Comparison of ENCODE assay signal across 1 fruit fly cellular context in the genomic region with DNA sequence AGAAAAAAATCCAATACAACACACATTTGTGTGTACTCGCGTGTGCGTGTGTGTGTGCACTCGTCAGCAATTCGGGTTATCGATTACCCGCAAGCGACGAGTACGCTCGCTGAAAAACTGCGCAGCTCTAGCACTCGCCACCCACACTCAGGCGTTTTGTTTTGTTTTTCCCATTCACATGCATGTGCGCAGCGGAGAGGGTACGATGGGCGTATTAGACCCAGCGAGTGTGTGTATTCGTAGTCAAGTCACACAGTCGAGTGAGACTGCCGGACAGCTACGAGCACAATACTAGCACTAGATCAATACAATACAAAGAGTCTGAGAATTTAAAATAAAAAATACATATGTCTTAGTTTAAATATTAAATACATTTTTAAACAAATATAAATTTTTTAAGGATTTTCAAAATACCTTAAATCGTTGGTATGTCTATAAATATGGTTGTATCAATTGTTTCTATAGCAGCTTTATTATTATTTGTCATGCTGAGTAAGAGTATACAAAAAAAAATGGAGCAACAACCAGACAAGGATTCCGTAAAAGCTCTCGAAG.
TF ChIP-seq lines count a peak whose summit lies in the region.

A gene (minus strand): TSS at position 37 of the 555 bp plus-strand sequence.
A gene (plus strand): TSS at position 306 of the 555 bp plus-strand sequence.

TF ChIP-seq in whole organism, embryonic, 481 proteins besides CTCF, POLR2A, EP300 and RAD21 (continued from another document and continues in another):
- peak; percentile 85 for TF ChIP-seq CG3281 (GFP tag; optimal IDR thresholded peaks at IDR 0.05; lab: Kevin White, UChicago)
- peak; percentile 81 for TF ChIP-seq CG6765 (GFP tag; optimal IDR thresholded peaks at IDR 0.05; lab: Kevin White, UChicago)
- TF ChIP-seq CG8359 (GFP tag; optimal IDR thresholded peaks at IDR 0.05; lab: Kevin White, UChicago; ENCODE audit: borderline replicate concordance), result peak; percentile 25
- TF ChIP-seq vfl (GFP tag; optimal IDR thresholded peaks at IDR 0.05; lab: Kevin White, UChicago), result peak; percentile 87
- TF ChIP-seq CG3838 (GFP tag; optimal IDR thresholded peaks at IDR 0.05; lab: Kevin White, UChicago), result peak; percentile 71
- peak; percentile 69 for TF ChIP-seq CG34376 (GFP tag; optimal IDR thresholded peaks at IDR 0.05; lab: Kevin White, UChicago)
- TF ChIP-seq CG13894 (tag; optimal IDR thresholded peaks at IDR 0.05; lab: Kevin White, UChicago), result peak; percentile 84
- peak; percentile 92 for TF ChIP-seq klu (GFP tag; IDR thresholded peaks at IDR 0.05; lab: Robert Waterston, UW)
- no peak for TF ChIP-seq yki (optimal IDR thresholded peaks at IDR 0.05; lab: Kevin White, UChicago)
- TF ChIP-seq dati (GFP tag; IDR thresholded peaks at IDR 0.05; lab: Robert Waterston, UW), result peak; percentile 57; the same call in 1 of the 2 replicates
- peak; percentile 57; the same call in 1 of the 2 replicates for TF ChIP-seq unc-4 (GFP tag; IDR thresholded peaks at IDR 0.05; lab: Robert Waterston, UW; ENCODE audit: partially characterized antibody)
- peak; percentile 73 for TF ChIP-seq CG15601 (tag; optimal IDR thresholded peaks at IDR 0.05; lab: Kevin White, UChicago)
- peak; percentile 85 for TF ChIP-seq CG32772 (GFP tag; IDR thresholded peaks at IDR 0.05; lab: Robert Waterston, UW)
- TF ChIP-seq Adf1 (GFP tag; IDR thresholded peaks at IDR 0.05; lab: Robert Waterston, UW), result peak; percentile 80
- peak; percentile 89 for TF ChIP-seq Mrtf (GFP tag; IDR thresholded peaks at IDR 0.05; lab: Robert Waterston, UW)
- TF ChIP-seq Tbp (GFP tag; optimal IDR thresholded peaks at IDR 0.05; lab: Kevin White, UChicago), result no peak
- peak; percentile 91 for TF ChIP-seq NfI (GFP tag; optimal IDR thresholded peaks at IDR 0.05; lab: Kevin White, UChicago)
- peak; percentile 70 for TF ChIP-seq Jarid2 (GFP tag; optimal IDR thresholded peaks at IDR 0.05; lab: Kevin White, UChicago)
- TF ChIP-seq Asciz (GFP tag; optimal IDR thresholded peaks at IDR 0.05; lab: Kevin White, UChicago), result peak; percentile 80
- TF ChIP-seq zfh1 (GFP tag; IDR thresholded peaks at IDR 0.05; lab: Robert Waterston, UW), result peak; percentile 93
- peak; percentile 45 for TF ChIP-seq NC2α (GFP tag; optimal IDR thresholded peaks at IDR 0.05; lab: Kevin White, UChicago)
- peak; percentile 69 for TF ChIP-seq Nf-YB (GFP tag; optimal IDR thresholded peaks at IDR 0.05; lab: Kevin White, UChicago)
- peak; percentile 87 for TF ChIP-seq stc (GFP tag; IDR thresholded peaks at IDR 0.05; lab: Robert Waterston, UW)
- peak; percentile 80 for TF ChIP-seq pum (GFP tag; optimal IDR thresholded peaks at IDR 0.05; lab: Kevin White, UChicago)
- TF ChIP-seq pnt (GFP tag; optimal IDR thresholded peaks at IDR 0.05; lab: Kevin White, UChicago), result peak; percentile 83
- peak; percentile 72 for TF ChIP-seq Nf-YC (tag; optimal IDR thresholded peaks at IDR 0.05; lab: Kevin White, UChicago)
- no peak for TF ChIP-seq exex (tag; optimal IDR thresholded peaks at IDR 0.05; lab: Kevin White, UChicago)
- peak; percentile 90 for TF ChIP-seq CG8924 (tag; optimal IDR thresholded peaks at IDR 0.05; lab: Kevin White, UChicago)
- TF ChIP-seq YL-1 (GFP tag; optimal IDR thresholded peaks at IDR 0.05; lab: Kevin White, UChicago), result peak; percentile 95
- TF ChIP-seq gem (tag; optimal IDR thresholded peaks at IDR 0.05; lab: Kevin White, UChicago), result peak; percentile 90
- TF ChIP-seq tx (GFP tag; optimal IDR thresholded peaks at IDR 0.05; lab: Kevin White, UChicago), result peak; percentile 77
- TF ChIP-seq pzg (GFP tag; optimal IDR thresholded peaks at IDR 0.05; lab: Kevin White, UChicago), result peak; percentile 81
- peak; percentile 91 for TF ChIP-seq CG3847 (GFP tag; IDR thresholded peaks at IDR 0.05; lab: Robert Waterston, UW)
- no peak for TF ChIP-seq gt (GFP tag; IDR thresholded peaks at IDR 0.05; lab: Robert Waterston, UW)
- TF ChIP-seq nerfin-1 (tag; optimal IDR thresholded peaks at IDR 0.05; lab: Kevin White, UChicago), result peak; percentile 58
- no peak for TF ChIP-seq cad (GFP tag; optimal IDR thresholded peaks at IDR 0.05; lab: Kevin White, UChicago)
- TF ChIP-seq CG9817 (tag; optimal IDR thresholded peaks at IDR 0.05; lab: Kevin White, UChicago), result peak; percentile 80
- peak; percentile 90 for TF ChIP-seq Dek (tag; optimal IDR thresholded peaks at IDR 0.05; lab: Kevin White, UChicago)
- peak; percentile 84 for TF ChIP-seq HHEX (GFP tag; optimal IDR thresholded peaks at IDR 0.05; lab: Kevin White, UChicago)
- TF ChIP-seq chinmo (GFP tag; IDR thresholded peaks at IDR 0.05; lab: Robert Waterston, UW; ENCODE audit: partially characterized antibody), result peak; percentile 98
- TF ChIP-seq Eip74EF (GFP tag; optimal IDR thresholded peaks at IDR 0.05; lab: Kevin White, UChicago), result no peak
- peak; percentile 69 for TF ChIP-seq Lim3 (GFP tag; IDR thresholded peaks at IDR 0.05; lab: Robert Waterston, UW)
- peak; percentile 89 for TF ChIP-seq C15 (GFP tag; IDR thresholded peaks at IDR 0.05; lab: Robert Waterston, UW)
- TF ChIP-seq ssp (GFP tag; IDR thresholded peaks at IDR 0.05; lab: Robert Waterston, UW), result peak; percentile 60
- TF ChIP-seq CG17568 (GFP tag; optimal IDR thresholded peaks at IDR 0.05; lab: Kevin White, UChicago), result no peak
- TF ChIP-seq ase (GFP tag; IDR thresholded peaks at IDR 0.05; lab: Robert Waterston, UW), result peak; percentile 92
- peak; percentile 88 for TF ChIP-seq Aef1 (GFP tag; IDR thresholded peaks at IDR 0.05; lab: Robert Waterston, UW)
- no peak; the same call in 1 of the 2 replicates for TF ChIP-seq GATAe (GFP tag; conservative IDR thresholded peaks at IDR 0.05; lab: Robert Waterston, UW)
- no peak for TF ChIP-seq pita (GFP tag; optimal IDR thresholded peaks at IDR 0.05; lab: Kevin White, UChicago)
- peak; percentile 88 for TF ChIP-seq CG11085 (GFP tag; IDR thresholded peaks at IDR 0.05; lab: Robert Waterston, UW)
- TF ChIP-seq D (optimal IDR thresholded peaks at IDR 0.05; lab: Kevin White, UChicago), result peak; percentile 82
- TF ChIP-seq D (GFP tag; optimal IDR thresholded peaks at IDR 0.05; lab: Kevin White, UChicago), result peak; percentile 80
- peak; percentile 91 for TF ChIP-seq CG12942 (GFP tag; optimal IDR thresholded peaks at IDR 0.05; lab: Kevin White, UChicago)
- TF ChIP-seq twi (tag; optimal IDR thresholded peaks at IDR 0.05; lab: Kevin White, UChicago), result peak; percentile 70
- TF ChIP-seq so (GFP tag; IDR thresholded peaks at IDR 0.05; lab: Robert Waterston, UW), result peak; percentile 81
- TF ChIP-seq Awh (GFP tag; IDR thresholded peaks at IDR 0.05; lab: Robert Waterston, UW), result peak; percentile 93
- peak; percentile 21 for TF ChIP-seq gfzf (GFP tag; optimal IDR thresholded peaks at IDR 0.05; lab: Kevin White, UChicago)
- peak; percentile 82 for TF ChIP-seq CG14050 (GFP tag; IDR thresholded peaks at IDR 0.05; lab: Robert Waterston, UW)
- TF ChIP-seq CG6854 (GFP tag; optimal IDR thresholded peaks at IDR 0.05; lab: Kevin White, UChicago), result peak; percentile 64
- TF ChIP-seq CG16815 (GFP tag; optimal IDR thresholded peaks at IDR 0.05; lab: Kevin White, UChicago), result peak; percentile 74
- TF ChIP-seq ftz-f1 (GFP tag; optimal IDR thresholded peaks at IDR 0.05; lab: Kevin White, UChicago), result peak; percentile 79
- TF ChIP-seq CG12071 (GFP tag; optimal IDR thresholded peaks at IDR 0.05; lab: Kevin White, UChicago), result peak; percentile 88
- TF ChIP-seq kah (GFP tag; optimal IDR thresholded peaks at IDR 0.05; lab: Kevin White, UChicago), result peak; percentile 63
- peak; percentile 11 for TF ChIP-seq luna (GFP tag; optimal IDR thresholded peaks at IDR 0.05; lab: Kevin White, UChicago)
- no peak for TF ChIP-seq corto (GFP tag; optimal IDR thresholded peaks at IDR 0.05; lab: Kevin White, UChicago)
- TF ChIP-seq dysf (GFP tag; IDR thresholded peaks at IDR 0.05; lab: Robert Waterston, UW), result peak; percentile 91
- peak; percentile 86 for TF ChIP-seq Dref (GFP tag; IDR thresholded peaks at IDR 0.05; lab: Robert Waterston, UW)
- peak; percentile 84 for TF ChIP-seq CG12219 (GFP tag; optimal IDR thresholded peaks at IDR 0.05; lab: Kevin White, UChicago)
- peak; percentile 82 to 90 for TF ChIP-seq bsh (GFP tag; optimal IDR thresholded peaks at IDR 0.05; lab: Kevin White, UChicago)
- TF ChIP-seq tap (tag; optimal IDR thresholded peaks at IDR 0.05; lab: Kevin White, UChicago), result peak; percentile 75
- TF ChIP-seq cg (GFP tag; optimal IDR thresholded peaks at IDR 0.05; lab: Kevin White, UChicago), result peak; percentile 97
- peak; percentile 82; the same call in 2 of the 3 replicates for TF ChIP-seq CG11093 (GFP tag; IDR thresholded peaks at IDR 0.05; lab: Robert Waterston, UW)
- peak; percentile 85 for TF ChIP-seq kay (GFP tag; optimal IDR thresholded peaks at IDR 0.05; lab: Kevin White, UChicago)
- peak; percentile 93 for TF ChIP-seq CG14441 (GFP tag; IDR thresholded peaks at IDR 0.05; lab: Robert Waterston, UW)
- TF ChIP-seq ems (GFP tag; optimal IDR thresholded peaks at IDR 0.05; lab: Kevin White, UChicago), result peak; percentile 89
- TF ChIP-seq CG15479 (GFP tag; optimal IDR thresholded peaks at IDR 0.05; lab: Kevin White, UChicago), result peak; percentile 31
- TF ChIP-seq CG15269 (tag; optimal IDR thresholded peaks at IDR 0.05; lab: Kevin White, UChicago), result peak; percentile 89
- TF ChIP-seq CG9215 (GFP tag; IDR thresholded peaks at IDR 0.05; lab: Robert Waterston, UW), result peak; percentile 81
- TF ChIP-seq trem (tag; optimal IDR thresholded peaks at IDR 0.05; lab: Kevin White, UChicago), result peak; percentile 72
- peak; percentile 88 for TF ChIP-seq CG13296 (GFP tag; optimal IDR thresholded peaks at IDR 0.05; lab: Kevin White, UChicago)
- peak; percentile 50 for TF ChIP-seq da (GFP tag; optimal IDR thresholded peaks at IDR 0.05; lab: Kevin White, UChicago)
- TF ChIP-seq CG10209 (GFP tag; optimal IDR thresholded peaks at IDR 0.05; lab: Kevin White, UChicago), result peak; percentile 91
- TF ChIP-seq E2f1 (GFP tag; IDR thresholded peaks at IDR 0.05; lab: Robert Waterston, UW), result peak; percentile 91
- TF ChIP-seq MBD-R2 (GFP tag; IDR thresholded peaks at IDR 0.05; lab: Robert Waterston, UW), result peak; percentile 98
- peak; percentile 52 for TF ChIP-seq Bdp1 (GFP tag; optimal IDR thresholded peaks at IDR 0.05; lab: Kevin White, UChicago)
- peak; percentile 81 for TF ChIP-seq CG17385 (GFP tag; optimal IDR thresholded peaks at IDR 0.05; lab: Kevin White, UChicago)
- peak; percentile 84 for TF ChIP-seq Rx (GFP tag; IDR thresholded peaks at IDR 0.05; lab: Robert Waterston, UW)
- peak; percentile 86 for TF ChIP-seq CG10979 (tag; optimal IDR thresholded peaks at IDR 0.05; lab: Kevin White, UChicago)
- peak; percentile 92 to 93 for TF ChIP-seq dpn (GFP tag; optimal IDR thresholded peaks at IDR 0.05; lab: Kevin White, UChicago)
- peak; percentile 89 for TF ChIP-seq jumu (GFP tag; optimal IDR thresholded peaks at IDR 0.05; lab: Kevin White, UChicago)
- TF ChIP-seq Pdp1 (GFP tag; optimal IDR thresholded peaks at IDR 0.05; lab: Kevin White, UChicago), result peak; percentile 82 to 87
- peak; percentile 90 for TF ChIP-seq Dbx (GFP tag; IDR thresholded peaks at IDR 0.05; lab: Robert Waterston, UW)
- TF ChIP-seq fd64A (GFP tag; optimal IDR thresholded peaks at IDR 0.05; lab: Kevin White, UChicago), result peak; percentile 64
- TF ChIP-seq CkIIα-i1 (GFP tag; IDR thresholded peaks at IDR 0.05; lab: Robert Waterston, UW), result peak; percentile 43; the same call in 1 of the 2 replicates
- peak; percentile 91 for TF ChIP-seq gro (GFP tag; optimal IDR thresholded peaks at IDR 0.05; lab: Kevin White, UChicago)
- TF ChIP-seq lbe (GFP tag; optimal IDR thresholded peaks at IDR 0.05; lab: Kevin White, UChicago), result peak; percentile 78
- peak; percentile 58 for TF ChIP-seq CG15696 (tag; optimal IDR thresholded peaks at IDR 0.05; lab: Kevin White, UChicago)
- peak; percentile 37 for TF ChIP-seq CG6654 (GFP tag; optimal IDR thresholded peaks at IDR 0.05; lab: Kevin White, UChicago)
- TF ChIP-seq Doc2 (GFP tag; IDR thresholded peaks at IDR 0.05; lab: Robert Waterston, UW), result no peak
- peak; percentile 70 for TF ChIP-seq Nf-YA (GFP tag; IDR thresholded peaks at IDR 0.05; lab: Robert Waterston, UW)
- peak; percentile 84 for TF ChIP-seq CG32767 (GFP tag; IDR thresholded peaks at IDR 0.05; lab: Robert Waterston, UW)
- peak; percentile 93 for TF ChIP-seq H2.0 (GFP tag; IDR thresholded peaks at IDR 0.05; lab: Robert Waterston, UW)
- peak; percentile 66 for TF ChIP-seq CG8089 (GFP tag; optimal IDR thresholded peaks at IDR 0.05; lab: Kevin White, UChicago)
- peak; percentile 91 for TF ChIP-seq CG4707 (GFP tag; optimal IDR thresholded peaks at IDR 0.05; lab: Kevin White, UChicago)
- peak; percentile 83 for TF ChIP-seq al (GFP tag; IDR thresholded peaks at IDR 0.05; lab: Robert Waterston, UW)
- peak; percentile 96 for TF ChIP-seq NFAT (GFP tag; IDR thresholded peaks at IDR 0.05; lab: Robert Waterston, UW)
- TF ChIP-seq slou (GFP tag; optimal IDR thresholded peaks at IDR 0.05; lab: Kevin White, UChicago), result peak; percentile 59
- TF ChIP-seq CG13287 (GFP tag; IDR thresholded peaks at IDR 0.05; lab: Robert Waterston, UW; ENCODE audit: partially characterized antibody), result peak; percentile 79
- peak; percentile 82 for TF ChIP-seq CG18011 (GFP tag; optimal IDR thresholded peaks at IDR 0.05; lab: Kevin White, UChicago)
- TF ChIP-seq CG12104 (GFP tag; optimal IDR thresholded peaks at IDR 0.05; lab: Kevin White, UChicago), result peak; percentile 74
- TF ChIP-seq CG31365 (tag; optimal IDR thresholded peaks at IDR 0.05; lab: Kevin White, UChicago), result peak; percentile 58
- peak; percentile 81 for TF ChIP-seq fd3F (GFP tag; optimal IDR thresholded peaks at IDR 0.05; lab: Kevin White, UChicago)
- TF ChIP-seq sens (GFP tag; lab: Kevin White, UChicago), result peak; percentile 97
- no peak for TF ChIP-seq nau (GFP tag; optimal IDR thresholded peaks at IDR 0.05; lab: Kevin White, UChicago)
- peak; percentile 59; the same call in 1 of the 2 replicates for TF ChIP-seq tna (GFP tag; IDR thresholded peaks at IDR 0.05; lab: Robert Waterston, UW; ENCODE audit: partially characterized antibody)
- TF ChIP-seq Kr (GFP tag; optimal IDR thresholded peaks at IDR 0.05; lab: Kevin White, UChicago), result no peak
- TF ChIP-seq CG7963 (GFP tag; IDR thresholded peaks at IDR 0.05; lab: Robert Waterston, UW; ENCODE audit: partially characterized antibody), result peak; percentile 45; the same call in 1 of the 3 replicates
- TF ChIP-seq CG9797 (GFP tag; optimal IDR thresholded peaks at IDR 0.05; lab: Kevin White, UChicago), result peak; percentile 35
- peak; percentile 65 for TF ChIP-seq CG3163 (GFP tag; optimal IDR thresholded peaks at IDR 0.05; lab: Kevin White, UChicago)
- peak; percentile 97 for TF ChIP-seq slbo (GFP tag; IDR thresholded peaks at IDR 0.05; lab: Robert Waterston, UW)
- peak; percentile 66 for TF ChIP-seq gcm2 (GFP tag; optimal IDR thresholded peaks at IDR 0.05; lab: Kevin White, UChicago)
- peak in 1 of 3 experiments; percentile 66 for TF ChIP-seq lola (GFP tag; optimal IDR thresholded peaks at IDR 0.05; lab: Kevin White, UChicago)
- peak; percentile 31 for TF ChIP-seq pfk (GFP tag; optimal IDR thresholded peaks at IDR 0.05; lab: Kevin White, UChicago)
